Fruit fly (Drosophila melanogaster): ENCODE measurements around the gene Fip1.

Gene Fip1

DNA sequence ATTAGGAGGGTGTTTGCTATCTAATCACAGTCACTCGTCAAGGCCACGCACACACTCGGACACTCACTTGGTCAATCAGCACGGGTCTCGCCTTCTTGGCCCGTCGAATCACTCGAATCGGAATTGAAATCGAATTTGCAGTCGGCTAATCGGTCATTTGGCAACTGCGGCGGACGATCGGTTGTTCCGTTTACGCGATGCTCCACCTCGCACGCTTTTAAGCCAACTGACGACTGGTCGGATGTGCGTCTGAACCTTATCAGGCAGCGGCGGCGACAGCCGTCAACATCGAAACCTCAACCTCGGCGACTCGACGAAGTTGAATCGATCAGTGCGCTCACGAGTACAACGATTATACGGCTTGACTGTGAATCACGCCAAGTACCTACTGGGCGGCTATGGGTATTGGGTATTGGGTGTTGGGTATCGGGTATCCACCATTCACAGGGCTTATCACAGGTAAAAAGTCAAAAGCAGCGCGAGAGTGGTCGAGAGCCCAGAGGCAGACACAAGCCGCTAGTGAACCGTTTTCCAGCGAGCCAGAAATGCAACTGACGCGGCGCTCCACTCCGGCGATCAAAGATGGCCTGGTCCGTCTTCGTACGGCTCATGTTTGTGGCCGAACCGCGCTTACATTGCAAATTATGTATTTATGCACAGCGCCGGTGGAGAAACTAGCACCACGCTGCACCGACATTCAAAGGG, 13.6 kb upstream of the Fip1 start (continued):
- 0 out of 2 replicates have a peak, but pooled peaks have one; percentile 11 for TF ChIP-seq unc-4 (GFP tag; IDR thresholded peaks at IDR 0.05; ENCODE audit: partially characterized antibody)
- TF ChIP-seq lilli (GFP tag; optimal IDR thresholded peaks at IDR 0.05): peak; percentile 8
- TF ChIP-seq CG6854 (GFP tag; optimal IDR thresholded peaks at IDR 0.05): peak; percentile 36
- no peak for TF ChIP-seq CG9609 (GFP tag; optimal IDR thresholded peaks at IDR 0.05)
- TF ChIP-seq HmgZ (tag; optimal IDR thresholded peaks at IDR 0.05): peak; percentile 36
- no peak for TF ChIP-seq ttk (GFP tag; IDR thresholded peaks at IDR 0.05)
- no peak for TF ChIP-seq Ssrp (tag; optimal IDR thresholded peaks at IDR 0.05)
- TF ChIP-seq rib (GFP tag; IDR thresholded peaks at IDR 0.05): peak; percentile 69; the same call in 1 of the 2 replicates

DNA sequence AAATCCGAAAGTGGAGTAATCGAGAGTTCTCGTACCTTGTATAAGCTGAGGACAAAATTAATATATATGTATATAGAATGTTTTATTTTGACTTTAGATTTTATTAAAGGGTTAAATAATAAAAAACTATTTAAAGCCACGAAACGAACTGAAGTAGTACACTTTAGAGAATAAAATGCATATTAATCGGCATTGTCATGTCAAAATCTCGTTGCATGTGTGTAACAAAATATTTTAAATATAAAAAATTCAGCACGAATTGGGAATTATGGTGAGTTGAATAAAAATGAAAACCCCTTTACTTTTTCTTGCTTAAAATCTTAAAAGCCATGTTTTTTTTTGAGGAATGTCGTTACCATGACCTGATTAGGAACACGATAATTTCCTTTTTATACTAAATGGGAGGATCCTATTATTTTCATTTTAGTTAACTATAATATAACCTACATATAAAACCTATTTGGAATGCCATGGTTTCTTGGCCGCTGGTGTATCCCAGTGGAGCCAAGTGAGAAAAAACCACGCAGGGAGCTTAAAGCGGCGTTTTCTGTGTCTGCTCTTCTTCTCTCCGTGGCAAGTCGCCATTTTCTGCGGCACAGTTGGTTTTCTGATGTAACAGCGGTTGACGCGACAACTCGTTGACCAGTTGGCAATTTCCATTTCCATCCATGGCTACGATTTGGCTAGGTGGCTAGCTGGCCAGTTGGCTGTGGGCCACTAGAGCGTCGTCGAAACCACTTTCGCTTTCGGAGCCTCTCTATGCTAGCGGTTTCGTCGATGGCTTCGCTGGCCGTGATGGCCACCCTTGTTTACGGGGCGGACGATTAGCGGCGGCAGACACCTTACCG, 12.7 kb upstream of the Fip1 start:
- TF ChIP-seq Rfx (GFP tag; IDR thresholded peaks at IDR 0.05): peak; percentile 24; the same call in 1 of the 2 replicates
- TF ChIP-seq shn (GFP tag; optimal IDR thresholded peaks at IDR 0.05): no peak
- TF ChIP-seq sens (GFP tag): peak; percentile 26
- peak in 1 of 2 experiments; percentile 60 for TF ChIP-seq Pdp1 (GFP tag; optimal IDR thresholded peaks at IDR 0.05)
- 0 out of 2 replicates have a peak, but pooled peaks have one; percentile 15 for TF ChIP-seq CG14441 (GFP tag; IDR thresholded peaks at IDR 0.05)
- peak; percentile 96 for TF ChIP-seq Blimp-1 (GFP tag; optimal IDR thresholded peaks at IDR 0.05)
- TF ChIP-seq CG31365 (tag; optimal IDR thresholded peaks at IDR 0.05): no peak
- 0 out of 3 replicates have a peak, but pooled peaks have one; percentile 16 for TF ChIP-seq zen2 (GFP tag; IDR thresholded peaks at IDR 0.05; ENCODE audit: partially characterized antibody)
- TF ChIP-seq CG11504 (tag; optimal IDR thresholded peaks at IDR 0.05): peak; percentile 1
- 0 out of 3 replicates have a peak, but pooled peaks have one; percentile 9 for TF ChIP-seq ci (GFP tag; IDR thresholded peaks at IDR 0.05)
- TF ChIP-seq CG32772 (GFP tag; IDR thresholded peaks at IDR 0.05): no peak
- no peak for TF ChIP-seq Side (GFP tag; optimal IDR thresholded peaks at IDR 0.05)
- TF ChIP-seq CG11696 (GFP tag; IDR thresholded peaks at IDR 0.05): peak; percentile 41; the same call in 1 of the 2 replicates

- TF ChIP-seq grn (GFP tag; optimal IDR thresholded peaks at IDR 0.05): peak; percentile 14
- TF ChIP-seq zen (tag; optimal IDR thresholded peaks at IDR 0.05): peak; percentile 83
- TF ChIP-seq pros (GFP tag; optimal IDR thresholded peaks at IDR 0.05): peak; percentile 7
- peak; percentile 73 for TF ChIP-seq kni (GFP tag; optimal IDR thresholded peaks at IDR 0.05)
- no peak for TF ChIP-seq scrt (GFP tag; optimal IDR thresholded peaks at IDR 0.05)
- peak; percentile 22; the same call in 1 of the 2 replicates for TF ChIP-seq HLH3B (GFP tag; IDR thresholded peaks at IDR 0.05)
- no peak for TF ChIP-seq CG11696 (GFP tag; IDR thresholded peaks at IDR 0.05)
- peak in 1 of 2 experiments; percentile 63 for TF ChIP-seq tll (GFP tag; optimal IDR thresholded peaks at IDR 0.05)
- TF ChIP-seq CG15601 (tag; optimal IDR thresholded peaks at IDR 0.05): no peak
- TF ChIP-seq chinmo (GFP tag; IDR thresholded peaks at IDR 0.05; ENCODE audit: partially characterized antibody): 0 out of 4 replicates have a peak, but pooled peaks have one; percentile 8
- TF ChIP-seq CG8290 (GFP tag; optimal IDR thresholded peaks at IDR 0.05): no peak
- TF ChIP-seq CG8290 (tag; optimal IDR thresholded peaks at IDR 0.05): no peak
- TF ChIP-seq CG12155 (GFP tag; optimal IDR thresholded peaks at IDR 0.05): no peak
- peak; percentile 18 for TF ChIP-seq CG5180 (GFP tag; optimal IDR thresholded peaks at IDR 0.05)
- peak; percentile 69 for TF ChIP-seq Ets65A (GFP tag)
- peak; percentile 15 for TF ChIP-seq Elba2 (GFP tag; optimal IDR thresholded peaks at IDR 0.05)
- TF ChIP-seq CG15479 (GFP tag; optimal IDR thresholded peaks at IDR 0.05): peak; percentile 84
- TF ChIP-seq Pdp1 (GFP tag; optimal IDR thresholded peaks at IDR 0.05): no peak
- no peak for TF ChIP-seq D (optimal IDR thresholded peaks at IDR 0.05)
- TF ChIP-seq D (GFP tag; optimal IDR thresholded peaks at IDR 0.05): no peak
- TF ChIP-seq sna (GFP tag; IDR thresholded peaks at IDR 0.05; ENCODE audit: partially characterized antibody): 0 out of 2 replicates have a peak, but pooled peaks have one; percentile 13
- TF ChIP-seq Eip74EF (GFP tag; optimal IDR thresholded peaks at IDR 0.05): no peak
Measured at dm6 chr3R:4472694-4472975, 12.2 kb upstream of the Fip1 start.
